Worm (Caenorhabditis elegans): ENCODE measurements around the gene slfl-4.

- TF ChIP-seq flt-1 (GFP tag; IDR thresholded peaks at IDR 0.05) (no peak), ztf-29 (GFP tag; IDR thresholded peaks at IDR 0.05) (no peak), T22C8.4 (GFP tag; IDR thresholded peaks at IDR 0.05) (no peak), ztf-23 (GFP tag; IDR thresholded peaks at IDR 0.05) (no peak), ref-1 (GFP tag; conservative IDR thresholded peaks at IDR 0.05) (no peak)
Observed at ce11 chrIV:5272518-5272917, 1.8 kb upstream of the slfl-4 start, which contains the start of gene F36H12.3.
